Worm (Caenorhabditis elegans): ENCODE measurements around the gene dct-16.

- TF ChIP-seq W03F9.2 (tag; optimal IDR thresholded peaks at IDR 0.05) (no peak), dao-5 (tag; optimal IDR thresholded peaks at IDR 0.05) (no peak)
Observed at ce11 chrV:20545742-20546141, 46.9 kb upstream of the dct-16 start.

All from whole organism, L4/young adult.